Worm (Caenorhabditis elegans): ENCODE data around the gene R74.7.

ce11 chrIII:4196988-4197384, 7.2 kb upstream of the R74.7 start, which contains the start of gene asd-1:
- TF ChIP-seq W03F9.2 (tag; optimal IDR thresholded peaks at IDR 0.05), result no peak
- TF ChIP-seq him-1 (tag; optimal IDR thresholded peaks at IDR 0.05), result no peak
